Fruit fly (Drosophila melanogaster) whole organism, embryonic: Measurements from ENCODE around the gene scu.
A peak's percentile ranks its signal among the peaks of the same experiment; 100 is the strongest.

ENCODE experiments used
- Aef1 ChIP-seq: fragments of 200-800 bp; sonication (Bioruptor generic); IDR thresholded peaks from 3 replicates; pipeline ENCODE4 v1.3.6; 2022; ENCODE audit warnings: missing biosample characterization, missing genetic modification characterization
- CG10209 ChIP-seq: fragments of 200-800 bp; sonication (Bioruptor generic); optimal IDR thresholded peaks from 3 replicates; lab custom pipeline; 2017; ENCODE audit warnings: missing biosample characterization, mild to moderate bottlenecking, missing genetic modification characterization, missing genetic modification reagents
- CG1024 ChIP-seq: fragments of 200-800 bp; sonication (Bioruptor generic); IDR thresholded peaks from 2 replicates; pipeline ENCODE4 v1.3.6; 2022; ENCODE audit warnings: missing biosample characterization, missing genetic modification characterization
- CG12659 ChIP-seq: fragments of 200-800 bp; sonication (Bioruptor generic); optimal IDR thresholded peaks from 3 replicates; lab custom pipeline; 2017; ENCODE audit warnings: mild to moderate bottlenecking, missing biosample characterization, missing genetic modification reagents, missing genetic modification characterization
- CG13296 ChIP-seq: fragments of 200-800 bp; sonication (Bioruptor generic); optimal IDR thresholded peaks from 3 replicates; lab custom pipeline; 2018; ENCODE audit warnings: missing biosample characterization, mild to moderate bottlenecking, missing genetic modification characterization
- CG16815 ChIP-seq: fragments of 200-800 bp; sonication (Bioruptor generic); optimal IDR thresholded peaks from 3 replicates; lab custom pipeline; 2017; ENCODE audit warnings: missing biosample characterization, mild to moderate bottlenecking, missing genetic modification characterization
- CG17328 ChIP-seq: fragments of 200-800 bp; sonication (Bioruptor generic); IDR thresholded peaks from 2 replicates; pipeline ENCODE4 v1.3.6; 2022; ENCODE audit warnings: missing biosample characterization, missing genetic modification characterization
- CG17359 ChIP-seq: fragments of 200-800 bp; sonication (Bioruptor generic); optimal IDR thresholded peaks from 3 replicates; lab custom pipeline; 2018; ENCODE audit warnings: missing biosample characterization, mild to moderate bottlenecking, missing genetic modification characterization, moderate library complexity
- CG2678 ChIP-seq: fragments of 200-800 bp; sonication (Bioruptor generic); optimal IDR thresholded peaks from 3 replicates; lab custom pipeline; 2019; ENCODE audit warnings: missing biosample characterization, mild to moderate bottlenecking, missing genetic modification characterization, moderate library complexity
- CG30020 ChIP-seq: fragments of 200-800 bp; optimal IDR thresholded peaks from 2 replicates; lab custom pipeline; 2019; ENCODE audit warnings: missing biosample characterization, mild to moderate bottlenecking, missing genetic modification characterization, moderate library complexity
- CG32532 ChIP-seq: fragments of 200-800 bp; sonication (Bioruptor generic); IDR thresholded peaks from 2 replicates; pipeline ENCODE4 v1.3.6; 2022; ENCODE audit warnings: missing biosample characterization, missing genetic modification characterization
- CG3281 ChIP-seq: fragments of 200-800 bp; sonication (Bioruptor generic); optimal IDR thresholded peaks from 3 replicates; lab custom pipeline; 2017; ENCODE audit warnings: missing biosample characterization, mild to moderate bottlenecking, missing genetic modification characterization
- CG6854 ChIP-seq: fragments of 200-800 bp; sonication (Bioruptor generic); optimal IDR thresholded peaks from 3 replicates; lab custom pipeline; 2017; ENCODE audit warnings: missing biosample characterization, mild to moderate bottlenecking, missing genetic modification characterization
- CG7556 ChIP-seq: fragments of 200-800 bp; sonication (Bioruptor generic); optimal IDR thresholded peaks from 2 replicates; lab custom pipeline; 2017; ENCODE audit warnings: missing biosample characterization, mild to moderate bottlenecking, missing genetic modification characterization
- CG8281 ChIP-seq: fragments of 200-800 bp; sonication (Bioruptor generic); optimal IDR thresholded peaks from 2 replicates; lab custom pipeline; 2018; ENCODE audit warnings: missing biosample characterization, mild to moderate bottlenecking, missing genetic modification characterization, moderate library complexity
- CG8765 ChIP-seq: fragments of 200-800 bp; sonication (Bioruptor generic); IDR thresholded peaks from 2 replicates; pipeline ENCODE4 v1.3.6; 2022; ENCODE audit warnings: missing biosample characterization, missing genetic modification characterization
- CG8924 ChIP-seq: fragments of 200-800 bp; optimal IDR thresholded peaks from 3 replicates; lab custom pipeline; 2019; ENCODE audit warnings: missing biosample characterization, mild to moderate bottlenecking, missing genetic modification characterization, moderate library complexity
- CG9215 ChIP-seq: fragments of 200-800 bp; sonication (Bioruptor generic); IDR thresholded peaks from 2 replicates; pipeline ENCODE4 v1.3.6; 2022; ENCODE audit warnings: missing biosample characterization, missing genetic modification characterization
- Chrac-16 ChIP-seq: fragments of 200-800 bp; sonication (Bioruptor generic); optimal IDR thresholded peaks from 3 replicates; lab custom pipeline; 2016; ENCODE audit warnings: missing biosample characterization, missing genetic modification characterization
- CoRest ChIP-seq: fragments of 200-800 bp; sonication (Bioruptor generic); optimal IDR thresholded peaks from 3 replicates; lab custom pipeline; 2018; ENCODE audit warnings: missing biosample characterization, mild to moderate bottlenecking, missing genetic modification characterization, moderate library complexity
- Dek ChIP-seq: fragments of 200-800 bp; sonication (Bioruptor generic); optimal IDR thresholded peaks from 3 replicates; lab custom pipeline; 2019; ENCODE audit warnings: missing biosample characterization, mild to moderate bottlenecking, missing genetic modification characterization, moderate library complexity
- Dref ChIP-seq: fragments of 200-800 bp; sonication (Bioruptor generic); IDR thresholded peaks from 2 replicates; pipeline ENCODE4 v1.3.6; 2022; ENCODE audit warnings: missing biosample characterization, missing genetic modification characterization
- Fer1 ChIP-seq: fragments of 200-800 bp; sonication (Bioruptor generic); optimal IDR thresholded peaks from 2 replicates; lab custom pipeline; 2017; ENCODE audit warnings: missing biosample characterization, mild to moderate bottlenecking, missing genetic modification characterization
- Fer3 ChIP-seq: fragments of 200-800 bp; sonication (Bioruptor generic); optimal IDR thresholded peaks from 2 replicates; lab custom pipeline; 2018; ENCODE audit warnings: missing biosample characterization, mild to moderate bottlenecking, missing genetic modification characterization, moderate library complexity
- HLH3B ChIP-seq: fragments of 200-800 bp; sonication (Bioruptor generic); IDR thresholded peaks from 2 replicates; pipeline ENCODE4 v1.3.6; 2022; ENCODE audit warnings: missing biosample characterization, missing genetic modification characterization
- Poxn ChIP-seq: fragments of 200-800 bp; sonication (Bioruptor generic); IDR thresholded peaks from 2 replicates; pipeline ENCODE4 v1.3.6; 2022; ENCODE audit warnings: missing biosample characterization, missing genetic modification characterization
- Sox100B ChIP-seq: fragments of 200-800 bp; sonication (Bioruptor generic); optimal IDR thresholded peaks from 3 replicates; lab custom pipeline; 2018; ENCODE audit warnings: missing biosample characterization, mild to moderate bottlenecking, missing genetic modification characterization
- Sox102F ChIP-seq: fragments of 200-800 bp; sonication (Bioruptor generic); optimal IDR thresholded peaks from 2 replicates; lab custom pipeline; 2018; ENCODE audit warnings: missing biosample characterization, mild to moderate bottlenecking, missing genetic modification characterization, moderate library complexity
- al ChIP-seq: fragments of 200-800 bp; sonication (Bioruptor generic); IDR thresholded peaks from 2 replicates; pipeline ENCODE4 v1.3.6; 2022; ENCODE audit warnings: missing biosample characterization, missing genetic modification characterization
- aop ChIP-seq: fragments of 200-800 bp; sonication (Bioruptor generic); IDR thresholded peaks from 2 replicates; pipeline ENCODE4 v1.3.6; 2022; ENCODE audit warnings: missing biosample characterization, missing genetic modification characterization
- bsh ChIP-seq, 2 experiments: fragments of 200-800 bp; sonication (Bioruptor generic); optimal IDR thresholded peaks; 2 replicates each; lab custom pipeline; 2017 to 2018; ENCODE audit warnings: mild to moderate bottlenecking in 2 of 2, missing biosample characterization in 2 of 2, missing genetic modification characterization in 2 of 2, moderate library complexity in 1 of 2
- cwo ChIP-seq: fragments of 200-800 bp; sonication (Bioruptor generic); optimal IDR thresholded peaks from 3 replicates; lab custom pipeline; 2017; ENCODE audit warnings: missing biosample characterization, missing genetic modification characterization, mild to moderate bottlenecking, moderate library complexity, missing genetic modification reagents
- dmrt11E ChIP-seq: fragments of 200-800 bp; sonication (Bioruptor generic); optimal IDR thresholded peaks from 3 replicates; lab custom pipeline; 2018; ENCODE audit warnings: missing biosample characterization, mild to moderate bottlenecking, missing genetic modification characterization, moderate library complexity
- dmrt99B ChIP-seq: fragments of 200-800 bp; sonication (Bioruptor generic); optimal IDR thresholded peaks from 2 replicates; lab custom pipeline; 2018; ENCODE audit warnings: missing biosample characterization, mild to moderate bottlenecking, missing genetic modification characterization, moderate library complexity
- exex ChIP-seq: fragments of 200-800 bp; sonication (Bioruptor generic); optimal IDR thresholded peaks from 4 replicates; lab custom pipeline; 2018; ENCODE audit warnings: missing biosample characterization, mild to moderate bottlenecking, missing genetic modification characterization, moderate library complexity
- fd96Cb ChIP-seq: fragments of 200-800 bp; sonication (Bioruptor generic); optimal IDR thresholded peaks from 2 replicates; lab custom pipeline; 2018; ENCODE audit warnings: missing biosample characterization, mild to moderate bottlenecking, missing genetic modification characterization, moderate library complexity
- grau ChIP-seq: fragments of 200-800 bp; optimal IDR thresholded peaks from 3 replicates; lab custom pipeline; 2019; ENCODE audit warnings: missing biosample characterization, mild to moderate bottlenecking, missing genetic modification characterization, moderate library complexity
- ind ChIP-seq: fragments of 200-800 bp; sonication (Bioruptor generic); optimal IDR thresholded peaks from 3 replicates; lab custom pipeline; 2016; ENCODE audit warnings: missing biosample characterization, missing genetic modification characterization
- lilli ChIP-seq: fragments of 200-800 bp; sonication (Bioruptor generic); optimal IDR thresholded peaks from 3 replicates; lab custom pipeline; 2016; ENCODE audit warnings: missing biosample characterization, missing genetic modification characterization
- lmd ChIP-seq: fragments of 200-800 bp; sonication (Bioruptor generic); IDR thresholded peaks from 2 replicates; pipeline ENCODE4 v1.3.6; 2022; ENCODE audit warnings: missing biosample characterization, missing genetic modification characterization
- phol ChIP-seq: fragments of 200-800 bp; sonication (Bioruptor generic); optimal IDR thresholded peaks from 3 replicates; lab custom pipeline; 2018; ENCODE audit warnings: missing biosample characterization, mild to moderate bottlenecking, missing genetic modification characterization, moderate library complexity
- ranshi ChIP-seq: fragments of 200-800 bp; sonication (Bioruptor generic); IDR thresholded peaks from 2 replicates; pipeline ENCODE4 v1.3.6; 2022; ENCODE audit warnings: missing biosample characterization, missing genetic modification characterization
- row ChIP-seq: fragments of 200-800 bp; sonication (Bioruptor generic); IDR thresholded peaks from 3 replicates; pipeline ENCODE4 v1.3.6; 2022; ENCODE audit warnings: missing biosample characterization, missing genetic modification characterization
- scrt ChIP-seq: fragments of 200-800 bp; sonication (Bioruptor generic); optimal IDR thresholded peaks from 2 replicates; lab custom pipeline; 2018; ENCODE audit warnings: missing biosample characterization, mild to moderate bottlenecking, missing genetic modification characterization, moderate library complexity
- sisA ChIP-seq: fragments of 200-800 bp; sonication (Bioruptor generic); IDR thresholded peaks from 2 replicates; pipeline ENCODE4 v1.3.6; 2022; ENCODE audit warnings: missing biosample characterization, missing genetic modification characterization
- slbo ChIP-seq: fragments of 200-800 bp; sonication (Bioruptor generic); IDR thresholded peaks from 2 replicates; pipeline ENCODE4 v1.3.6; 2022; ENCODE audit warnings: missing biosample characterization, missing genetic modification characterization
- unpg ChIP-seq: fragments of 200-800 bp; sonication (Bioruptor generic); optimal IDR thresholded peaks from 3 replicates; lab custom pipeline; 2018; ENCODE audit warnings: missing biosample characterization, mild to moderate bottlenecking, missing genetic modification characterization, moderate library complexity
- vvl ChIP-seq: fragments of 200-800 bp; sonication (Bioruptor generic); IDR thresholded peaks from 2 replicates; pipeline ENCODE4 v1.3.6; 2022; ENCODE audit warnings: missing biosample characterization, missing genetic modification characterization
- wek ChIP-seq: fragments of 200-800 bp; sonication (Bioruptor generic); optimal IDR thresholded peaks from 3 replicates; lab custom pipeline; 2018; ENCODE audit warnings: missing biosample characterization, mild to moderate bottlenecking, missing genetic modification characterization, moderate library complexity

scu gene

dm6 chrX:18094747-18095352, 3.8 kb downstream of the scu start (continued):
- TF ChIP-seq dmrt11E (peak; percentile 16), Chrac-16 (GFP tag; lab: Kevin White, UChicago) (no peak), CG9215 (GFP tag; lab: Robert Waterston, UW) (0 out of 2 replicates have a peak, but pooled peaks have one; percentile 10), dmrt99B (tag; lab: Kevin White, UChicago) (peak; percentile 19), lilli (GFP tag; lab: Kevin White, UChicago) (peak; percentile 42), CG7556 (peak; percentile 35), CG3281 (peak; percentile 65), unpg (GFP tag; lab: Kevin White, UChicago) (peak; percentile 50), CG17328 (GFP tag; lab: Robert Waterston, UW) (0 out of 2 replicates have a peak, but pooled peaks have one; percentile 36), CG16815 (GFP tag; lab: Kevin White, UChicago) (peak; percentile 21), Sox100B (peak; percentile 6), Fer1 (peak; percentile 26), exex (peak; percentile 59), CG13296 (GFP tag; lab: Kevin White, UChicago) (peak; percentile 10), row (GFP tag; lab: Robert Waterston, UW) (peak; percentile 78), Poxn (GFP tag; lab: Robert Waterston, UW) (0 out of 2 replicates have a peak, but pooled peaks have one; percentile 17), phol (tag; lab: Kevin White, UChicago) (peak; percentile 18), Dref (no peak), lmd (GFP tag; lab: Robert Waterston, UW) (peak; percentile 59; the same call in 1 of the 2 replicates), HLH3B (GFP tag; lab: Robert Waterston, UW) (peak; percentile 60), CG8281 (tag; lab: Kevin White, UChicago) (no peak), Aef1 (peak; percentile 47; the same call in 2 of the 3 replicates), aop (GFP tag; lab: Robert Waterston, UW) (no peak), CG2678 (tag; lab: Kevin White, UChicago) (peak; percentile 71), al (GFP tag; lab: Robert Waterston, UW) (peak; percentile 47), fd96Cb (tag; lab: Kevin White, UChicago) (peak; percentile 25), Dek (tag; lab: Kevin White, UChicago) (peak; percentile 28), CG6854 (GFP tag; lab: Kevin White, UChicago) (peak; percentile 0), scrt (peak; percentile 2), slbo (GFP tag; lab: Robert Waterston, UW) (peak; percentile 83), sisA (GFP tag; lab: Robert Waterston, UW) (peak; percentile 44; the same call in 1 of the 2 replicates), vvl (GFP tag; lab: Robert Waterston, UW) (no peak), CG12659 (GFP tag; lab: Kevin White, UChicago) (peak; percentile 43), CG17359 (tag; lab: Kevin White, UChicago) (peak; percentile 54), CG8924 (tag; lab: Kevin White, UChicago) (peak; percentile 38), CoRest (tag; lab: Kevin White, UChicago) (peak; percentile 44), ranshi (GFP tag; lab: Robert Waterston, UW) (peak; percentile 40; the same call in 1 of the 2 replicates), ind (peak; percentile 39), Fer3 (tag; lab: Kevin White, UChicago) (peak; percentile 53), Sox102F (GFP tag; lab: Kevin White, UChicago) (peak; percentile 46), CG30020 (tag; lab: Kevin White, UChicago) (no peak), cwo (GFP tag; lab: Kevin White, UChicago) (peak; percentile 28), CG1024 (0 out of 2 replicates have a peak, but pooled peaks have one; percentile 6), CG10209 (GFP tag; lab: Kevin White, UChicago) (peak; percentile 30), CG32532 (GFP tag; lab: Robert Waterston, UW) (peak; percentile 60), bsh (GFP tag; optimal IDR thresholded peaks at IDR 0.05; lab: Kevin White, UChicago) (peak; percentile 15 to 36), grau (tag; lab: Kevin White, UChicago) (peak; percentile 86), wek (GFP tag; lab: Kevin White, UChicago) (no peak), CG8765 (GFP tag; lab: Robert Waterston, UW) (no peak)
